Worm (Caenorhabditis elegans): ENCODE data around the gene VW02B12L.2.

The VW02B12L.2 gene

ce11 chrII:11440265-11440664, at the start of gene VW02B12L.2:
Gene VW02B12L.2 (minus strand): TSS chrII:11440329.
- no peak for TF ChIP-seq unc-62 (GFP tag; optimal IDR thresholded peaks at IDR 0.05)

- TF ChIP-seq unc-62 (GFP tag; optimal IDR thresholded peaks at IDR 0.05), result no peak
These were observed 47.9 kb upstream of the VW02B12L.2 start, which contains the start of gene B0334.13 for ce11 chrII:11487999-11488398. Gene B0334.13 (plus strand): TSS chrII:11488299.

- TF ChIP-seq unc-62 (GFP tag; optimal IDR thresholded peaks at IDR 0.05), result no peak
These were observed 46.6 kb upstream of the VW02B12L.2 start, which contains the start of gene ttr-18 for ce11 chrII:11486698-11487234. Gene ttr-18 (minus strand): TSS chrII:11486748.

- TF ChIP-seq unc-62 (GFP tag; optimal IDR thresholded peaks at IDR 0.05), result no peak
These were observed 45.1 kb upstream of the VW02B12L.2 start, which contains the start of gene twk-5 for ce11 chrII:11485200-11485599. Gene twk-5 (minus strand): TSS chrII:11485300.

ce11 chrII:11484600-11484999, 44.5 kb upstream of the VW02B12L.2 start:
- TF ChIP-seq unc-62 (GFP tag; optimal IDR thresholded peaks at IDR 0.05), result no peak

- TF ChIP-seq unc-62 (GFP tag; optimal IDR thresholded peaks at IDR 0.05), result no peak
These were observed 38.9 kb upstream of the VW02B12L.2 start, which contains the start of gene W02B12.12 for ce11 chrII:11479076-11479475. Gene W02B12.12 (minus strand): TSS chrII:11479176.

ce11 chrII:11476410-11476809, 36.3 kb upstream of the VW02B12L.2 start, which contains the start of gene W02B12.16:
Gene W02B12.16 (minus strand): TSS chrII:11476510.
- no peak for TF ChIP-seq unc-62 (GFP tag; optimal IDR thresholded peaks at IDR 0.05)

ce11 chrII:11473525-11474181, 33.5 kb upstream of the VW02B12L.2 start, which contains the start of the genes metl-1 and W02B12.11:
Gene metl-1 (minus strand): TSS chrII:11473575.
Gene W02B12.11 (plus strand): TSS chrII:11473861.
- no peak for TF ChIP-seq unc-62 (GFP tag; optimal IDR thresholded peaks at IDR 0.05)

ce11 chrII:11472542-11472941, 32.4 kb upstream of the VW02B12L.2 start:
- no peak for TF ChIP-seq unc-62 (GFP tag; optimal IDR thresholded peaks at IDR 0.05)

- TF ChIP-seq unc-62 (GFP tag; optimal IDR thresholded peaks at IDR 0.05), result no peak
These were observed 31.8 kb upstream of the VW02B12L.2 start, which contains the start of gene mfn-1 for ce11 chrII:11471916-11472315. Gene mfn-1 (minus strand): TSS chrII:11472016.

ce11 chrII:11469574-11470108, 29.5 kb upstream of the VW02B12L.2 start, which contains the start of gene cisd-1:
Gene cisd-1 (minus strand): TSS chrII:11469624.
- no peak for TF ChIP-seq unc-62 (GFP tag; optimal IDR thresholded peaks at IDR 0.05)

ce11 chrII:11467541-11467940, 27.4 kb upstream of the VW02B12L.2 start, which contains the start of gene klp-17:
Gene klp-17 (minus strand): TSS chrII:11467641.
- TF ChIP-seq unc-62 (GFP tag; optimal IDR thresholded peaks at IDR 0.05), result no peak

- no peak for TF ChIP-seq unc-62 (GFP tag; optimal IDR thresholded peaks at IDR 0.05)
These were observed 24.4 kb upstream of the VW02B12L.2 start, which contains the start of the genes aars-1 and rga-1 for ce11 chrII:11464427-11464944. Gene aars-1 (minus strand): TSS chrII:11464497. Gene rga-1 (plus strand): TSS chrII:11464894.

- no peak for TF ChIP-seq unc-62 (GFP tag; optimal IDR thresholded peaks at IDR 0.05)
These were observed 23.8 kb upstream of the VW02B12L.2 start for ce11 chrII:11463899-11464298.

ce11 chrII:11459883-11460282, 19.8 kb upstream of the VW02B12L.2 start:
- TF ChIP-seq unc-62 (GFP tag; optimal IDR thresholded peaks at IDR 0.05), result no peak

ce11 chrII:11455715-11456114, 15.6 kb upstream of the VW02B12L.2 start:
- no peak for TF ChIP-seq unc-62 (GFP tag; optimal IDR thresholded peaks at IDR 0.05)

Measured in whole organism, dauer.